Fruit fly (Drosophila melanogaster) whole organism, adult: ENCODE data around the gene Ir85a.

Source experiments
- CG11617 ChIP-seq: fragments of 200-800 bp; sonication (Bioruptor generic); optimal IDR thresholded peaks from 2 replicates; lab custom pipeline; 2017; ENCODE audit warnings: mild to moderate bottlenecking, missing biosample characterization, missing genetic modification reagents, missing genetic modification characterization
- CG12768 ChIP-seq: fragments of 200-800 bp; sonication (Bioruptor generic); optimal IDR thresholded peaks from 2 replicates; lab custom pipeline; 2017; ENCODE audit warnings: missing biosample characterization, missing genetic modification characterization, mild to moderate bottlenecking, moderate library complexity, missing genetic modification reagents
- CG14711 ChIP-seq: fragments of 200-800 bp; sonication (Bioruptor generic); optimal IDR thresholded peaks from 2 replicates; lab custom pipeline; 2018; ENCODE audit warnings: missing biosample characterization, mild to moderate bottlenecking, missing genetic modification characterization, moderate library complexity
- CG1620 ChIP-seq: fragments of 200-800 bp; sonication (Bioruptor generic); optimal IDR thresholded peaks from 2 replicates; lab custom pipeline; 2016; ENCODE audit warnings: missing biosample characterization, missing genetic modification characterization
- CG33017 ChIP-seq: fragments of 200-800 bp; sonication (Bioruptor generic); optimal IDR thresholded peaks from 2 replicates; lab custom pipeline; 2018; ENCODE audit warnings: missing biosample characterization, mild to moderate bottlenecking, missing genetic modification characterization, moderate library complexity
- CG5204 ChIP-seq: fragments of 200-800 bp; sonication (Bioruptor generic); optimal IDR thresholded peaks from 2 replicates; lab custom pipeline; 2016; ENCODE audit warnings: missing biosample characterization, missing genetic modification characterization
- CG7045 ChIP-seq: fragments of 200-800 bp; sonication (Bioruptor generic); optimal IDR thresholded peaks from 2 replicates; lab custom pipeline; 2017; ENCODE audit warnings: missing biosample characterization, mild to moderate bottlenecking, missing genetic modification characterization
- CG7101 ChIP-seq: fragments of 200-800 bp; sonication (Bioruptor generic); optimal IDR thresholded peaks from 2 replicates; lab custom pipeline; 2018; ENCODE audit warnings: missing biosample characterization, mild to moderate bottlenecking, missing genetic modification characterization, moderate library complexity
- Clk ChIP-seq: fragments of 200-800 bp; sonication (Bioruptor generic); optimal IDR thresholded peaks from 2 replicates; lab custom pipeline; 2017; ENCODE audit warnings: missing biosample characterization, missing genetic modification characterization
- Crg-1 ChIP-seq: fragments of 200-800 bp; sonication (Bioruptor generic); optimal IDR thresholded peaks from 2 replicates; lab custom pipeline; 2016; ENCODE audit warnings: missing biosample characterization, missing genetic modification characterization
- Hr96 ChIP-seq: fragments of 200-800 bp; sonication (Bioruptor generic); optimal IDR thresholded peaks from 2 replicates; lab custom pipeline; 2016; ENCODE audit warnings: missing biosample characterization, missing genetic modification characterization
- Mnt ChIP-seq: fragments of 200-800 bp; sonication (Bioruptor generic); optimal IDR thresholded peaks from 2 replicates; lab custom pipeline; 2016; ENCODE audit warnings: missing biosample characterization, mild to moderate bottlenecking, missing genetic modification characterization
- bab1 ChIP-seq: fragments of 200-800 bp; sonication (Bioruptor generic); optimal IDR thresholded peaks from 3 replicates; lab custom pipeline; 2019; ENCODE audit warnings: missing biosample characterization, mild to moderate bottlenecking, missing genetic modification characterization, moderate library complexity
- cic ChIP-seq: fragments of 200-800 bp; sonication (Bioruptor generic); optimal IDR thresholded peaks from 2 replicates; lab custom pipeline; 2017; ENCODE audit warnings: missing biosample characterization, mild to moderate bottlenecking, missing genetic modification characterization, moderate library complexity
- cnc ChIP-seq, 2 experiments: fragments of >200 bp; optimal IDR thresholded peaks; 2 replicates each; lab custom pipeline; 2017
- kay ChIP-seq: fragments of 200-800 bp; sonication (Bioruptor generic); peaks from one replicate; lab custom pipeline; 2016; ENCODE audit warnings: missing biosample characterization, missing genetic modification characterization, borderline replicate concordance
- ovo ChIP-seq: fragments of 200-800 bp; sonication (Bioruptor generic); optimal IDR thresholded peaks from 2 replicates; lab custom pipeline; 2016; ENCODE audit warnings: missing biosample characterization, missing genetic modification characterization
- pad ChIP-seq: fragments of 200-800 bp; sonication (Bioruptor generic); optimal IDR thresholded peaks from 3 replicates; lab custom pipeline; 2017; ENCODE audit warnings: missing biosample characterization, missing genetic modification characterization, mild to moderate bottlenecking, moderate library complexity, missing genetic modification reagents
- tj ChIP-seq: fragments of 200-800 bp; sonication (Bioruptor generic); optimal IDR thresholded peaks from 3 replicates; lab custom pipeline; 2017; ENCODE audit warnings: missing biosample characterization, mild to moderate bottlenecking, missing genetic modification characterization, moderate library complexity
- toe ChIP-seq: fragments of 200-800 bp; sonication (Bioruptor generic); optimal IDR thresholded peaks from 2 replicates; lab custom pipeline; 2016; ENCODE audit warnings: missing biosample characterization, missing genetic modification characterization

Ir85a gene

DNA sequence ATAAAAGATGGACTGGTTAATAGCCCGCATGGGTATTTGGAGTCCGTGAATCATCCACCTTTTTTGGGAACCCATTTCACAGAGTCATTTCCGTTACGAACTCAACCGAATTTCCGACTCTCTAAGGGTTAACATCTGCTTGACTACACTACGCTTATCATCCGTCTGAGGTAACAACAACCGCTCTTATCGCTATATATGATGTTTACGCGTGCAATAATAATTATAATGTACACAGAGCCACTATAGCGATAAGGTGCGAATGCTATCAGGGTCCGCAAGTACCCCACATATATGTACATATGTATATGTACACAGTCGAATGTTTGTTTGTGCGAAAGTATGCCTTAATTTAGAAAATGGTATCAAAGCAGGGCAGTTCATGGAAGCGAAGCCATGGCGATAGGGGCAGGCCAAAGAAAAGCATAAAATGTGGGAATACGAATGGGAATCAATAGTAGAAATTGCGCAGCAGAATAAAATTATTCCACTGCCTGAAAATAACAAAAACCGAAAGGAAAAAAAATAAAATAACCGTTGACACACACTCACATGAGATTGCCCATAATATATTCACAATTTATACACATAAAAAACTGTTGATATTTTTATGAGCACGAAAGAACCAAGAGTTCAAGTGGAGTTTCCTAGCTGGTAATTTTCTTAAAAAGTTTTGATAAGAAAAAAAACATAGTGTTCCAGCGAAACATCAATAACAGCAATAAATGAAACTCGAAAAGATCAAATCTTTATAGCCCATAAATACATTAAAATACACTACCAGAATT, 16.1 kb downstream of the Ir85a start:
- TF ChIP-seq cic (GFP tag; lab: Kevin White, UChicago), result peak; percentile 98
- TF ChIP-seq CG7101, result peak; percentile 87
- peak; percentile 80 for TF ChIP-seq CG7045 (GFP tag; lab: Kevin White, UChicago)
- peak; percentile 70 for TF ChIP-seq CG1620 (GFP tag; lab: Kevin White, UChicago)
- peak; percentile 94 for TF ChIP-seq Crg-1 (GFP tag; lab: Kevin White, UChicago)
- peak; percentile 56 for TF ChIP-seq toe (GFP tag; lab: Kevin White, UChicago)
- TF ChIP-seq kay (GFP tag; lab: Kevin White, UChicago), result peak; percentile 98
- TF ChIP-seq pad (GFP tag; lab: Kevin White, UChicago), result peak; percentile 70
- TF ChIP-seq CG14711 (tag; lab: Kevin White, UChicago), result peak; percentile 57
- peak; percentile 84 for TF ChIP-seq CG11617 (GFP tag; lab: Kevin White, UChicago)
- peak; percentile 65 for TF ChIP-seq tj (GFP tag; lab: Kevin White, UChicago)
- peak; percentile 57 for TF ChIP-seq bab1 (GFP tag; lab: Kevin White, UChicago)
- TF ChIP-seq ovo (GFP tag; lab: Kevin White, UChicago), result peak; percentile 93
- peak; percentile 93 for TF ChIP-seq CG12768 (GFP tag; lab: Kevin White, UChicago)
- peak; percentile 91 for TF ChIP-seq Mnt (GFP tag; lab: Kevin White, UChicago)
- no peak for TF ChIP-seq CG5204
- TF ChIP-seq cnc (optimal IDR thresholded peaks at IDR 0.05; lab: Kevin White, UChicago), result no peak
- no peak for TF ChIP-seq Hr96
- peak; percentile 91 for TF ChIP-seq CG33017 (tag; lab: Kevin White, UChicago)
- TF ChIP-seq Clk (GFP tag; lab: Kevin White, UChicago), result peak; percentile 42

DNA sequence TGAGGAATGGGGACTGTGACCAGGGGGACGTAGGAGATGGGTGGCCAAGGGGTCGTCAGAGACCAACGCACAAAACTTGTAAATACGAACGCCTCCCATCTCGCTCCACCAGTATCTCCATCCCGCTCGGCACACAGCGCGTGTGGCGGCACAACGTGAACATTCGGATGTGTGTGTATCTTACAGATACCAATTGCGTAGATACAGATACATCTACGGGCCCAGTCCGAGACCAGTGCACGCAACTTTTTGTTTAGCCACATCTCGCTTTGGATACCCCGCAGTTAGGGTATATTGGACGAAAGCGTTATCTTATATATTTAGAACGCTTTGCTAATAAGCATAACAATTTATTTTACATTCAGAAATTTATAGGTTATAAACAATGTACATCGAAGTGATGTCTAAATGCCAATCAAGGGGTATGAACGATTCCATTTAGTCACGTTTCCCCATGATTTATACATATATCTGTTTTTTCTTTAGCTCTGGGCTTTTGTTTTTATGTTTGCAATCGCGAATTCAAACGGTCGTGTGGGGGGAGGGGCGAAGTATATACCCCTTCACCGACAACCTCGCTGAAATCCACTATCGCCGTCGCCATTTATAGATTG, 16.9 kb downstream of the Ir85a start:
- TF ChIP-seq CG11617 (GFP tag; lab: Kevin White, UChicago) (peak; percentile 70), CG12768 (GFP tag; lab: Kevin White, UChicago) (peak; percentile 81), Hr96 (peak; percentile 56), CG14711 (tag; lab: Kevin White, UChicago) (peak; percentile 86), CG33017 (tag; lab: Kevin White, UChicago) (peak; percentile 94), cnc (optimal IDR thresholded peaks at IDR 0.05; lab: Kevin White, UChicago) (no peak), CG7101 (peak; percentile 91), CG5204 (no peak), pad (GFP tag; lab: Kevin White, UChicago) (peak; percentile 74), ovo (GFP tag; lab: Kevin White, UChicago) (peak; percentile 31), tj (GFP tag; lab: Kevin White, UChicago) (no peak), CG1620 (GFP tag; lab: Kevin White, UChicago) (no peak), Mnt (GFP tag; lab: Kevin White, UChicago) (peak; percentile 45), cic (GFP tag; lab: Kevin White, UChicago) (peak; percentile 79), kay (GFP tag; lab: Kevin White, UChicago) (peak; percentile 92), CG7045 (GFP tag; lab: Kevin White, UChicago) (peak; percentile 91), toe (GFP tag; lab: Kevin White, UChicago) (peak; percentile 42), bab1 (GFP tag; lab: Kevin White, UChicago) (peak; percentile 43), Clk (GFP tag; lab: Kevin White, UChicago) (peak; percentile 65), Crg-1 (GFP tag; lab: Kevin White, UChicago) (peak; percentile 68)

DNA sequence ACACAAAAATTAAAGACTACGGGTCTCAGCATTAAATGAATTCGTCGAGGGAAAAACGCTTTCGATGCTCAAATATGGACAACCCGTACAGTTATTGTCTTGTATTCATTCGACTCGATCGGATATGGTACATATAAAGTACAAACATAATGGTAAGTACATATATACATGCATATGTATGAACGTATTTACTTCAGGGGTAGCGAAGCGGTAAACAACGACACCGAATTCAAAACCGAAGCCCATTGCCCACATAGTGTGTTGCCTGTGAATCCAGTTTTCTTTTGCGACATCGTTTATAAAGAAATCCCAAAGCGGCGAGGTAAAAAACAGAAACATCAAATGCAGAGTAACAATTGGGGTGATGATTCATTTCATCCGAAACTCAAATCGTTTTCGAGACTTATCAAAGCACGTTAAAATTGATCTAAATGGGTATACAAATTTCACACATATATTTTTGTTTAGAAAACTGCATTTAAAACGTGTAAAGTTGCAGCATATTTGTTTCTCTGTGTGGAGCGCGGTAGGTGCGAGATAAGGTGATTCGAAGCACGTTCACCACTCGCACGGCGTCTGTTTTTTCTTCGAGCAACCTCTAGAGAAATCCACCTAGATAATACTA, 18.0 kb downstream of the Ir85a start:
- TF ChIP-seq cic (GFP tag; lab: Kevin White, UChicago) (no peak), tj (GFP tag; lab: Kevin White, UChicago) (peak; percentile 94), CG7045 (GFP tag; lab: Kevin White, UChicago) (peak; percentile 9), CG5204 (no peak), CG14711 (tag; lab: Kevin White, UChicago) (peak; percentile 12), kay (GFP tag; lab: Kevin White, UChicago) (peak; percentile 81), pad (GFP tag; lab: Kevin White, UChicago) (no peak)

DNA sequence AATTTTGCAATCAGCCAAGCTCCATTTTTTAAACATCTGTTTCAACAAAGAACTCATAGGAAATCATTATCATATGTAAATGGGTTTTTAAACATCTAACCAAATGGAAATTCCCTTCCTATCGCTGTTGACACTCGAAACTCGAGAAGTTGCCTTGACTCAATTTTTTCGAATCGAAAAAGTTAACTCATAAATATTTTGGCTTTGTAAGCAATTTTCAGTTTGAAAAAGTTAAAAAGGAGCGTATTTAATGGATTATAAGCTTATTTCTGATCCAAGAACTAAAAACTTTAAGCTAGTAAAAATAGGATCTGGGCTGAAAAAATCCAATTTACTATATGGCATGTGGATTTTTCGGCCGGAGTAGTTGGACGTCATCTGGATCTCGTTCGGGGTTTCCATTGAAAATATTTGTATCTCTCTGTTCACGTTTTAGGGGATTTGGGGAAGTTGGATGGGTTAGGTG, 18.7 kb downstream of the Ir85a start, which contains the start of gene CG9837:
Gene CG9837, minus strand, starts transcription at position 416 of the 466 bp plus-strand sequence.
- no peak for TF ChIP-seq CG7045 (GFP tag; lab: Kevin White, UChicago)
- TF ChIP-seq kay (GFP tag; lab: Kevin White, UChicago), result no peak
- peak; percentile 50 for TF ChIP-seq tj (GFP tag; lab: Kevin White, UChicago)

DNA sequence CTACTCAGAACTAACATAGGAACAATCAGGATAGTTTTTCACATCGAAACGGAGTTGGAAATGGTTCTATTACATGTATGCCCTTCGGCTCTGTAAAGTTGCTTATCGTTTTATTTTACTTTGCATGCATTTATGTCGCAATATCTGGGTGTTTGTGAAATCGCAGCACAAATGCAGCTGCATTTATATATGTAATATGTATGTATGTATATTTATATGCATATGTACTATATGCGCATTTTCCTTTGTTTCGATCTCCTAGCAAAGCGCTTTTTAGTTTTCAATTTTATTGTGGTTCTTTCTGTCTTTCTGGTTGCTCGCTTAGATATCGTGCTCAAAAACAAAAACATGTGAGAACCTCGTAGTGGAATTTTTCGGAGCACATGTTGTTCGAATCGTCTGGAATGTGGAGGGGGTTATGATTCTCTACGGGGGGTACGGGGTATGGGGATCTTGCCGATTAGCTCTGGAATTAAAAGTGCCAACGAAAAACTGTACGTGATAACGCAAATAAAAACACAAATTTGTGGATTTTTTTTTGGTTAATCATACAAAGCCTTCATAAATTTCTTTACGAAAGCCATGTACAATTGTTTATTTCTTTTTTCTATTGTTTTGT, 19.7 kb downstream of the Ir85a start:
- TF ChIP-seq ovo (GFP tag; lab: Kevin White, UChicago) (no peak), kay (GFP tag; lab: Kevin White, UChicago) (peak; percentile 76), bab1 (GFP tag; lab: Kevin White, UChicago) (peak; percentile 2), Clk (GFP tag; lab: Kevin White, UChicago) (no peak), Hr96 (no peak), cnc (optimal IDR thresholded peaks at IDR 0.05; lab: Kevin White, UChicago) (no peak), cic (GFP tag; lab: Kevin White, UChicago) (peak; percentile 20), pad (GFP tag; lab: Kevin White, UChicago) (no peak), CG5204 (no peak), CG11617 (GFP tag; lab: Kevin White, UChicago) (no peak), CG12768 (GFP tag; lab: Kevin White, UChicago) (no peak), CG14711 (tag; lab: Kevin White, UChicago) (no peak), CG1620 (GFP tag; lab: Kevin White, UChicago) (no peak), toe (GFP tag; lab: Kevin White, UChicago) (no peak), Crg-1 (GFP tag; lab: Kevin White, UChicago) (no peak), CG7101 (no peak), Mnt (GFP tag; lab: Kevin White, UChicago) (peak; percentile 66), tj (GFP tag; lab: Kevin White, UChicago) (peak; percentile 89), CG33017 (tag; lab: Kevin White, UChicago) (no peak), CG7045 (GFP tag; lab: Kevin White, UChicago) (no peak)
